Worm (Caenorhabditis elegans) whole organism, young adult: ENCODE measurements around the gene B0361.9.
A peak's percentile ranks its signal among the peaks of the same experiment; 100 is the strongest.

Experiments
- B0035.1 ChIP-seq: sonication (generic microtip); optimal IDR thresholded peaks from 2 replicates; lab custom pipeline; 2016; ENCODE audit warnings: missing genetic modification characterization, mild to moderate bottlenecking, missing compliant biosample characterization, missing genotype, missing genetic modification reagents
- B0261.1 ChIP-seq: sonication (generic microtip); optimal IDR thresholded peaks from 2 replicates; lab custom pipeline; 2016; ENCODE audit warnings: mild to moderate bottlenecking, missing genetic modification characterization, moderate library complexity, missing compliant biosample characterization
- F10E7.11 ChIP-seq: sonication (generic microtip); optimal IDR thresholded peaks from 2 replicates; lab custom pipeline; 2017; ENCODE audit warnings: mild to moderate bottlenecking, missing genetic modification characterization, moderate library complexity, missing compliant biosample characterization
- F23B12.7 ChIP-seq: sonication (generic microtip); optimal IDR thresholded peaks from 2 replicates; lab custom pipeline; 2017; ENCODE audit warnings: missing genetic modification characterization, mild to moderate bottlenecking, missing compliant biosample characterization, antibody characterized with exemption, moderate library complexity; ENCODE audit not compliant: insufficient read depth
- F39B2.1 ChIP-seq: fragments of 200-800 bp; sonication (Bioruptor generic); IDR thresholded peaks from 2 replicates; pipeline ENCODE4 v1.3.6; 2022; ENCODE audit warnings: missing genetic modification reagents, missing genetic modification characterization, missing compliant biosample characterization
- F49E8.2 ChIP-seq: sonication (generic microtip); optimal IDR thresholded peaks from 3 replicates; lab custom pipeline; 2017; ENCODE audit warnings: missing genetic modification characterization, mild to moderate bottlenecking, missing compliant biosample characterization, antibody characterized with exemption, moderate library complexity; ENCODE audit not compliant: insufficient read depth
- F57A8.1 ChIP-seq: fragments of 200-800 bp; sonication (Bioruptor generic); optimal IDR thresholded peaks from 2 replicates; lab custom pipeline; 2018; ENCODE audit warnings: mild to moderate bottlenecking, missing genetic modification characterization, moderate library complexity, missing compliant biosample characterization
- K12H6.12 ChIP-seq: fragments of 200-800 bp; sonication (Bioruptor generic); optimal IDR thresholded peaks from 2 replicates; lab custom pipeline; 2018; ENCODE audit warnings: mild to moderate bottlenecking, missing genetic modification characterization, missing compliant biosample characterization
- T07F8.4 ChIP-seq: sonication (generic microtip); optimal IDR thresholded peaks from 2 replicates; lab custom pipeline; 2016; ENCODE audit warnings: mild to moderate bottlenecking, missing genetic modification characterization, moderate library complexity, missing compliant biosample characterization
- Y53F4B.3 ChIP-seq: fragments of 200-800 bp; sonication (Bioruptor generic); IDR thresholded peaks from 2 replicates; pipeline ENCODE4 v1.3.6; 2022; ENCODE audit warnings: missing genetic modification reagents, missing genetic modification characterization, missing compliant biosample characterization
- Y53G8AR.9 ChIP-seq: fragments of 200-800 bp; sonication (Bioruptor generic); conservative IDR thresholded peaks from 2 replicates; pipeline ENCODE4 v1.3.6; 2022; ENCODE audit warnings: missing genetic modification reagents, missing genetic modification characterization, missing compliant biosample characterization
- Y95B8A.8 ChIP-seq: fragments of 200-800 bp; sonication (Bioruptor generic); IDR thresholded peaks from 2 replicates; pipeline ENCODE4 v1.3.6; 2022; ENCODE audit warnings: missing genetic modification reagents, missing genetic modification characterization, missing compliant biosample characterization
- aptf-2 ChIP-seq: fragments of 200-800 bp; sonication (Bioruptor generic); conservative IDR thresholded peaks from 2 replicates; pipeline ENCODE4 v1.3.6; 2022; ENCODE audit warnings: missing genetic modification reagents, missing genetic modification characterization, missing compliant biosample characterization
- atf-7 ChIP-seq: sonication (generic microtip); optimal IDR thresholded peaks from 2 replicates; lab custom pipeline; 2017; ENCODE audit warnings: mild to moderate bottlenecking, missing genetic modification characterization, missing compliant biosample characterization
- bed-2 ChIP-seq: fragments of 200-800 bp; sonication (Bioruptor generic); IDR thresholded peaks from 2 replicates; pipeline ENCODE4 v1.3.6; 2022; ENCODE audit warnings: missing genetic modification reagents, missing genetic modification characterization, missing compliant biosample characterization
- cebp-2 ChIP-seq: fragments of 200-800 bp; sonication (Bioruptor generic); IDR thresholded peaks from 2 replicates; pipeline ENCODE4 v1.3.6; 2022; ENCODE audit warnings: missing genetic modification characterization, missing compliant biosample characterization
- ceh-100 ChIP-seq: fragments of 200-800 bp; sonication (Bioruptor generic); IDR thresholded peaks from 2 replicates; pipeline ENCODE4 v1.3.6; 2022; ENCODE audit warnings: missing genetic modification reagents, missing genetic modification characterization, missing compliant biosample characterization
- ceh-27 ChIP-seq: fragments of 200-800 bp; sonication (Bioruptor generic); optimal IDR thresholded peaks from 2 replicates; lab custom pipeline; 2018; ENCODE audit warnings: mild to moderate bottlenecking, missing genetic modification characterization, moderate library complexity, missing compliant biosample characterization
- dpl-1 ChIP-seq: fragments of 150-350 bp; optimal IDR thresholded peaks from 2 replicates; lab custom pipeline; 2014; ENCODE audit warnings: missing biosample characterization, missing genetic modification reagents, missing genetic modification characterization
- efl-1 ChIP-seq: fragments of 150-350 bp; optimal IDR thresholded peaks from 2 replicates; lab custom pipeline; 2014; ENCODE audit warnings: missing biosample characterization, missing genetic modification reagents, missing genetic modification characterization
- egl-44 ChIP-seq: fragments of 200-800 bp; sonication (Bioruptor generic); IDR thresholded peaks from 2 replicates; pipeline ENCODE4 v1.3.6; 2022; ENCODE audit warnings: missing genetic modification reagents, missing genetic modification characterization, missing compliant biosample characterization
- fkh-3 ChIP-seq: sonication (generic microtip); optimal IDR thresholded peaks from 2 replicates; lab custom pipeline; 2016; ENCODE audit warnings: mild to moderate bottlenecking, missing genetic modification characterization, missing compliant biosample characterization
- him-1 ChIP-seq: sonication (generic microtip); optimal IDR thresholded peaks from 2 replicates; lab custom pipeline; 2016; ENCODE audit warnings: missing genotype, missing genetic modification reagents, missing genetic modification characterization, missing compliant biosample characterization
- hmg-1.2 ChIP-seq: fragments of 200-800 bp; sonication (Bioruptor generic); IDR thresholded peaks from 2 replicates; pipeline ENCODE4 v1.3.6; 2022; ENCODE audit warnings: missing genetic modification reagents, missing genetic modification characterization, missing compliant biosample characterization
- hmg-20 ChIP-seq: fragments of 200-800 bp; sonication (Bioruptor generic); IDR thresholded peaks from 2 replicates; pipeline ENCODE4 v1.3.6; 2022; ENCODE audit warnings: missing genetic modification reagents, missing genetic modification characterization, missing compliant biosample characterization
- lin-35 ChIP-seq, 3 experiments: fragments of 150-350 bp in 2 of 3; sonication (generic microtip) in 1 of 3; optimal IDR thresholded peaks; 2 replicates each; lab custom pipeline; 2014 to 2018; ENCODE audit warnings: missing biosample characterization in 3 of 3, missing genetic modification characterization in 3 of 3, missing genetic modification reagents in 3 of 3
- lin-54 ChIP-seq: fragments of 200-800 bp; sonication (Bioruptor generic); optimal IDR thresholded peaks from 2 replicates; lab custom pipeline; 2018; ENCODE audit warnings: mild to moderate bottlenecking, missing genetic modification characterization, missing compliant biosample characterization
- lsl-1 ChIP-seq: fragments of 200-800 bp; sonication (Bioruptor generic); optimal IDR thresholded peaks from 2 replicates; lab custom pipeline; 2018; ENCODE audit warnings: mild to moderate bottlenecking, missing genetic modification characterization, moderate library complexity, missing compliant biosample characterization
- mcd-1 ChIP-seq: fragments of 200-800 bp; sonication (Bioruptor generic); IDR thresholded peaks from 2 replicates; pipeline ENCODE4 v1.3.6; 2022; ENCODE audit warnings: missing genetic modification reagents, missing genetic modification characterization, missing compliant biosample characterization
- mxl-1 ChIP-seq: sonication (generic microtip); optimal IDR thresholded peaks from 2 replicates; lab custom pipeline; 2016; ENCODE audit warnings: missing genetic modification characterization, missing compliant biosample characterization
- nhr-90 ChIP-seq: sonication (generic microtip); optimal IDR thresholded peaks from 2 replicates; lab custom pipeline; 2016; ENCODE audit warnings: missing genotype, mild to moderate bottlenecking, missing genetic modification characterization, missing compliant biosample characterization
- rcor-1 ChIP-seq: fragments of 200-800 bp; sonication (Bioruptor generic); IDR thresholded peaks from 2 replicates; pipeline ENCODE4 v1.3.6; 2022; ENCODE audit warnings: missing genetic modification reagents, missing genetic modification characterization, missing compliant biosample characterization
- rec-8 ChIP-seq, 2 experiments: sonication (generic microtip); optimal IDR thresholded peaks; 2 replicates each; lab custom pipeline; 2016; ENCODE audit warnings: mild to moderate bottlenecking in 2 of 2, missing genetic modification characterization in 2 of 2, missing genetic modification reagents in 2 of 2, missing genotype in 2 of 2, missing biosample characterization in 1 of 2, missing compliant biosample characterization in 1 of 2, moderate library complexity in 1 of 2
- repo-1 ChIP-seq: sonication (generic microtip); optimal IDR thresholded peaks from 2 replicates; lab custom pipeline; 2017; ENCODE audit warnings: mild to moderate bottlenecking, missing genetic modification characterization, missing compliant biosample characterization
- snpc-1.3 ChIP-seq: sonication (generic microtip); optimal IDR thresholded peaks from 2 replicates; lab custom pipeline; 2017; ENCODE audit warnings: missing genetic modification characterization, mild to moderate bottlenecking, missing compliant biosample characterization, antibody characterized with exemption, moderate library complexity, missing genotype, missing genetic modification reagents; ENCODE audit not compliant: insufficient read depth
- snpc-3.4 ChIP-seq: sonication (generic microtip); optimal IDR thresholded peaks from 2 replicates; lab custom pipeline; 2017; ENCODE audit warnings: missing genetic modification characterization, mild to moderate bottlenecking, missing compliant biosample characterization, antibody characterized with exemption, moderate library complexity, missing genotype, missing genetic modification reagents
- snpc-4 ChIP-seq, 5 experiments: fragments of 150-350 bp in 1 of 5; sonication (generic microtip) in 4 of 5; optimal IDR thresholded peaks; 2 replicates each; lab custom pipeline; 2014 to 2018; ENCODE audit warnings: missing genetic modification characterization in 5 of 5, missing biosample characterization in 3 of 5, antibody characterized with exemption in 2 of 5, mild to moderate bottlenecking in 2 of 5, missing compliant biosample characterization in 2 of 5, missing genotype in 2 of 5, moderate library complexity in 2 of 5, missing genetic modification reagents in 1 of 5
- somi-1 ChIP-seq: fragments of 200-800 bp; sonication (Bioruptor generic); optimal IDR thresholded peaks from 2 replicates; lab custom pipeline; 2018; ENCODE audit warnings: mild to moderate bottlenecking, missing genetic modification characterization, missing compliant biosample characterization
- unc-62 ChIP-seq: fragments of 150-350 bp; optimal IDR thresholded peaks from 2 replicates; lab custom pipeline; 2014; ENCODE audit warnings: missing biosample characterization, missing genetic modification reagents, missing genetic modification characterization
- zfh-2 ChIP-seq: fragments of 200-800 bp; sonication (Bioruptor generic); conservative IDR thresholded peaks from 2 replicates; pipeline ENCODE4 v1.3.6; 2022; ENCODE audit warnings: missing genetic modification reagents, missing genetic modification characterization, missing compliant biosample characterization
- ztf-22 ChIP-seq: fragments of 200-800 bp; sonication (Bioruptor generic); optimal IDR thresholded peaks from 2 replicates; lab custom pipeline; 2018; ENCODE audit warnings: mild to moderate bottlenecking, missing genetic modification characterization, moderate library complexity, missing compliant biosample characterization
- ztf-26 ChIP-seq: sonication (generic microtip); optimal IDR thresholded peaks from 2 replicates; lab custom pipeline; 2017; ENCODE audit warnings: missing genetic modification characterization, missing compliant biosample characterization
- ztf-6 ChIP-seq: fragments of 200-800 bp; sonication (Bioruptor generic); IDR thresholded peaks from 2 replicates; pipeline ENCODE4 v1.3.6; 2022; ENCODE audit warnings: missing genetic modification reagents, missing genetic modification characterization, missing compliant biosample characterization

B0361.9 gene

DNA sequence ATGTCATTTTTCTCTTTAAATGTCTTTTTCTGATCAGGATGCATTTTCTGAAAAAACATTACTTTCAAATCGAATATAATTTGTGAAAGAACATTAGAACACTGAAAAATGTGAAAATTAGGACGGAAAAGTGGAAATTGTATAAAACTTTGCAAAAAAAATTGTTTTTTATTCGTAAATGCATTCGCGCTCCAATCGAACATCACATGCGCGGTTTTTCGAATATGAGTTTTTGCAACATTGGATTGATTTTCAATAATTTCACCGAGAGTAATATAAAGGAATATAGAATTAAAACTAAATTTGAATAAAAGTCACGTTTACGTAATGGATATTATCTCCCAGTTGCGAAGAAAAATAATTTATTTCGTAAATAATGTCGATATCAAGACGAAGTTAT, 22.2 kb downstream of the B0361.9 start, which contains the start of the genes spot-1 and B0361.11:
spot-1 (minus strand) TSS at position 47 of the 400 bp plus-strand sequence.
B0361.11 (plus strand) TSS at position 372 of the 400 bp plus-strand sequence.
- TF ChIP-seq dpl-1 (GFP tag; lab: Kevin White, UChicago), result peak; percentile 42
- TF ChIP-seq F57A8.1, result no peak
- peak; percentile 75 for TF ChIP-seq efl-1 (GFP tag; lab: Kevin White, UChicago)
- no peak for TF ChIP-seq repo-1
- peak; percentile 88 for TF ChIP-seq mcd-1 (GFP tag; lab: Robert Waterston, UW)
- no peak for TF ChIP-seq snpc-4 (GFP tag; optimal IDR thresholded peaks at IDR 0.05; lab: Kevin White, UChicago)
- peak in 2 of 4 experiments; percentile 12 to 48 for TF ChIP-seq snpc-4 (tag; optimal IDR thresholded peaks at IDR 0.05; lab: Kevin White, UChicago)
- TF ChIP-seq lin-35 (GFP tag; optimal IDR thresholded peaks at IDR 0.05; lab: Kevin White, UChicago), result peak; percentile 1 to 77 (median 27)
- TF ChIP-seq lin-54, result peak; percentile 87

DNA sequence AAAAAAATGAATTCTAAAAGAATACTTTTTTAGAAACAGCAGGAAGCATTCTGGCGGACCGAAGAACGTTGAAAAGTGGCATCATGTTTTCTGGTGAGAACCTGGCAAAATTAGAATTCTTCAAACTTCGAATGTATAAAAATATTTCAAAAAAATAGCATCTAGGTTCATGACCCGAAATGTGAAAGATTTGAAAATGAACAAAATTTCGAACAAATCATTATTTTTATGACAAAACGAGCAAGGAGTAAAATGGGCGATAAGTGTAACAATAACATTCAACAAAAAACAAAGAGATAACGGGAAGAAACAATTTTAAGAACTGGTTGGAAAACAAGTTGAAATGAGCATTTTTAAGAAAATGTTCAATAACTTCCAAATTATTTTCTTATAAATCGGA, 24.1 kb downstream of the B0361.9 start, which contains the start of gene psd-1:
psd-1 (minus strand) TSS at position 101 of the 400 bp plus-strand sequence.
- no peak for TF ChIP-seq him-1
- TF ChIP-seq lin-54, result no peak
- no peak for TF ChIP-seq mxl-1 (tag; lab: Kevin White, UChicago)
- no peak for TF ChIP-seq snpc-1.3 (tag; lab: Kevin White, UChicago)
- TF ChIP-seq bed-2, result no peak
- no peak for TF ChIP-seq B0035.1 (tag; lab: Kevin White, UChicago)
- no peak for TF ChIP-seq ztf-22 (GFP tag; lab: Kevin White, UChicago)
- no peak for TF ChIP-seq somi-1 (GFP tag; lab: Kevin White, UChicago)
- TF ChIP-seq ceh-100 (GFP tag; lab: Robert Waterston, UW), result no peak
- no peak for TF ChIP-seq F39B2.1
- no peak for TF ChIP-seq unc-62 (GFP tag; lab: Kevin White, UChicago)
- no peak for TF ChIP-seq K12H6.12 (tag; lab: Kevin White, UChicago)
- TF ChIP-seq F10E7.11 (tag; lab: Kevin White, UChicago), result no peak
- no peak for TF ChIP-seq T07F8.4
- TF ChIP-seq fkh-3 (tag; lab: Kevin White, UChicago), result no peak
- no peak for TF ChIP-seq mcd-1 (GFP tag; lab: Robert Waterston, UW)
- TF ChIP-seq egl-44 (GFP tag; lab: Robert Waterston, UW), result no peak
- TF ChIP-seq nhr-90, result no peak

DNA sequence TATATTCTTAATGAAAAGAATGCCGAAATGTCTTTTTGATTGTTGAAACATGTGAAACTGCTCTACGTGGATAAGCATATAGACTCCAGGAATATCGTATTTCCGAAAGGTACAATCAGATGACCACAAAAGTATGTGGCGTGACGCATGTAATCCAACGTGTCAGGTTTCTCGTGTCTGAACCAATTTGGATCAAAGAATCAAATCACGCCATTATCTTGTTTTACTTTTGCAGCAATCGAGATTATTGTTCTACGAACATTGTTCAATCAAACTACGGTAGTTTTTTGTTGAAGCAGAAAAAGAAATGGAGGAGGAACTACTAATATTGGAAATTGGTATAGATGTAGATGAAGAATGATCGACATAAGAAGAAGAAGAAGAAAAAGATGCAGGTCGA, 25.7 kb downstream of the B0361.9 start:
- TF ChIP-seq lsl-1 (GFP tag; lab: Kevin White, UChicago) (no peak), F49E8.2 (tag; lab: Kevin White, UChicago) (no peak), hmg-1.2 (GFP tag; lab: Robert Waterston, UW) (no peak), snpc-3.4 (tag; lab: Kevin White, UChicago) (no peak), cebp-2 (GFP tag; lab: Robert Waterston, UW) (no peak), B0261.1 (tag; lab: Kevin White, UChicago) (no peak), F23B12.7 (tag; lab: Kevin White, UChicago) (no peak), Y53G8AR.9 (GFP tag; lab: Robert Waterston, UW) (no peak), aptf-2 (GFP tag; lab: Robert Waterston, UW) (no peak)
- TF ChIP-seq, all 124 proteins: peak for 0

DNA sequence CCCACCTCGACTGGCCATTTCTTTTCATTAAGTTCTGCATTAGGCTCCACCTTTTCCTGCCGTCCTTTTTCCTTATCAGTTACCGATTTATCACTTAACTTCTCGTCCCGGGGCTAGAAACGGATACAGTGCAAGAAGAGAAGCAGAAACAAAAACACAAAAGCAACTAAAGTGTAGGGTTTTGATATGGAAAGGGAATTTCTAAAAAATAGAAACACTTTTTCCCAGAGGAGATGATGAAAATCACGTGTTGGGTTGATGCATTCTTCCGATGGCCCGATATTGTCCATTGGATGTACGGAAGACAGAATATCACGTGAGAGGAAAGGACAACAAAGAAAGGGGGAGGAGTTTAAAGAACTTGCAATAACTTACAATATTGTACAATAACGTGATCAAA, 26.6 kb downstream of the B0361.9 start:
- no peak for TF ChIP-seq hmg-20 (GFP tag; lab: Robert Waterston, UW)
- TF ChIP-seq atf-7, result no peak
- no peak for TF ChIP-seq ceh-27 (GFP tag; lab: Kevin White, UChicago)
- peak; percentile 63 for TF ChIP-seq ztf-26 (tag; lab: Kevin White, UChicago)
- TF ChIP-seq ztf-6 (GFP tag; lab: Robert Waterston, UW), result no peak
- TF ChIP-seq hmg-1.2 (GFP tag; lab: Robert Waterston, UW), result no peak
- no peak for TF ChIP-seq zfh-2
- TF ChIP-seq rcor-1, result no peak
- no peak for TF ChIP-seq Y53F4B.3 (GFP tag; lab: Robert Waterston, UW)
- TF ChIP-seq somi-1 (GFP tag; lab: Kevin White, UChicago), result peak; percentile 59
- no peak for TF ChIP-seq rec-8 (tag; optimal IDR thresholded peaks at IDR 0.05; lab: Kevin White, UChicago)
- TF ChIP-seq Y95B8A.8 (GFP tag; lab: Robert Waterston, UW), result no peak
